Worm (Caenorhabditis elegans) whole organism, L3 larva: ENCODE data around the gene hum-4.

Experiments
- R02D3.7 ChIP-seq: fragments of 150-350 bp; optimal IDR thresholded peaks from 2 replicates; lab custom pipeline; 2014; ENCODE audit warnings: missing biosample characterization, missing genetic modification characterization
- aly-2 ChIP-seq: fragments of 150-350 bp; optimal IDR thresholded peaks from 2 replicates; lab custom pipeline; 2014; ENCODE audit warnings: missing biosample characterization, missing genetic modification characterization
- ceh-16 ChIP-seq: sonication (generic microtip); optimal IDR thresholded peaks from 2 replicates; lab custom pipeline; 2017; ENCODE audit warnings: missing biosample characterization, missing genetic modification characterization
- ceh-28 ChIP-seq: fragments of 150-350 bp; optimal IDR thresholded peaks from 2 replicates; lab custom pipeline; 2014; ENCODE audit warnings: missing biosample characterization, missing genetic modification reagents, missing genetic modification characterization
- ceh-82 ChIP-seq: fragments of 150-350 bp; optimal IDR thresholded peaks from 2 replicates; lab custom pipeline; 2014; ENCODE audit warnings: missing biosample characterization, missing genetic modification characterization
- ceh-9 ChIP-seq: sonication (generic microtip); optimal IDR thresholded peaks from 2 replicates; lab custom pipeline; 2018; ENCODE audit warnings: missing biosample characterization, missing genetic modification characterization
- daf-12 ChIP-seq: fragments of 150-350 bp; optimal IDR thresholded peaks from 2 replicates; lab custom pipeline; 2014; ENCODE audit warnings: missing biosample characterization, missing genetic modification reagents, missing genetic modification characterization
- egl-27 ChIP-seq: sonication (generic microtip); optimal IDR thresholded peaks from 4 replicates; lab custom pipeline; 2017; ENCODE audit warnings: missing biosample characterization, missing genetic modification reagents, missing genetic modification characterization
- egl-5 ChIP-seq: fragments of 150-350 bp; optimal IDR thresholded peaks from 2 replicates; lab custom pipeline; 2017; ENCODE audit warnings: missing biosample characterization, missing genetic modification reagents, missing genetic modification characterization, inconsistent platforms
- elt-1 ChIP-seq: fragments of 150-350 bp; optimal IDR thresholded peaks from 2 replicates; lab custom pipeline; 2014; ENCODE audit warnings: missing biosample characterization, missing genetic modification characterization
- elt-2 ChIP-seq: sonication (generic microtip); optimal IDR thresholded peaks from 2 replicates; lab custom pipeline; 2016; ENCODE audit warnings: missing genetic modification reagents, mild to moderate bottlenecking, missing genetic modification characterization, missing compliant biosample characterization
- eor-1 ChIP-seq, 2 experiments: fragments of 150-350 bp; optimal IDR thresholded peaks; 2 replicates each; lab custom pipeline; 2014 to 2018; ENCODE audit warnings: missing biosample characterization in 2 of 2, missing genetic modification characterization in 2 of 2
- fkh-2 ChIP-seq: fragments of 150-350 bp; optimal IDR thresholded peaks from 2 replicates; lab custom pipeline; 2014; ENCODE audit warnings: missing biosample characterization, missing genetic modification reagents, missing genetic modification characterization
- fos-1 ChIP-seq: fragments of 150-350 bp; optimal IDR thresholded peaks from 2 replicates; lab custom pipeline; 2014; ENCODE audit warnings: missing biosample characterization, missing genetic modification characterization
- hmg-11 ChIP-seq: sonication (generic microtip); optimal IDR thresholded peaks from 2 replicates; lab custom pipeline; 2016; ENCODE audit warnings: missing genetic modification characterization, missing compliant biosample characterization
- jun-1 ChIP-seq: fragments of 150-350 bp; optimal IDR thresholded peaks from 2 replicates; lab custom pipeline; 2014; ENCODE audit warnings: missing biosample characterization, missing genetic modification reagents, missing genetic modification characterization
- lin-15B ChIP-seq: fragments of 150-350 bp; optimal IDR thresholded peaks from 2 replicates; lab custom pipeline; 2014; ENCODE audit warnings: missing biosample characterization, missing genetic modification characterization
- lin-39 ChIP-seq: fragments of 150-350 bp; optimal IDR thresholded peaks from 2 replicates; lab custom pipeline; 2018; ENCODE audit warnings: missing biosample characterization, missing genetic modification reagents, missing genetic modification characterization
- lsy-12 ChIP-seq: sonication (generic microtip); optimal IDR thresholded peaks from 2 replicates; lab custom pipeline; 2016; ENCODE audit warnings: mild to moderate bottlenecking, missing genetic modification characterization, missing compliant biosample characterization
- mdl-1 ChIP-seq: fragments of 150-350 bp; optimal IDR thresholded peaks from 2 replicates; lab custom pipeline; 2014; ENCODE audit warnings: missing biosample characterization, missing genetic modification characterization
- mml-1 ChIP-seq: fragments of 150-350 bp; sonication (generic microtip); optimal IDR thresholded peaks from 3 replicates; lab custom pipeline; 2014; ENCODE audit warnings: missing biosample characterization, missing genetic modification characterization
- nfya-1 ChIP-seq: sonication (generic microtip); optimal IDR thresholded peaks from 2 replicates; lab custom pipeline; 2017; ENCODE audit warnings: missing genetic modification characterization, mild to moderate bottlenecking, missing compliant biosample characterization, antibody characterized with exemption, moderate library complexity; ENCODE audit not compliant: insufficient read depth
- nhr-11 ChIP-seq: fragments of 150-350 bp; optimal IDR thresholded peaks from 2 replicates; lab custom pipeline; 2014; ENCODE audit warnings: missing biosample characterization, missing genetic modification characterization
- nhr-12 ChIP-seq: fragments of 150-350 bp; optimal IDR thresholded peaks from 2 replicates; lab custom pipeline; 2014; ENCODE audit warnings: missing biosample characterization, missing genetic modification characterization
- nhr-23 ChIP-seq: fragments of 150-350 bp; optimal IDR thresholded peaks from 2 replicates; lab custom pipeline; 2014; ENCODE audit warnings: missing biosample characterization, missing genetic modification reagents, missing genetic modification characterization
- nhr-237 ChIP-seq: fragments of 150-350 bp; optimal IDR thresholded peaks from 2 replicates; lab custom pipeline; 2014; ENCODE audit warnings: missing biosample characterization, missing genetic modification characterization
- nhr-25 ChIP-seq: sonication (generic microtip); optimal IDR thresholded peaks from 2 replicates; lab custom pipeline; 2017; ENCODE audit warnings: missing biosample characterization, missing genetic modification characterization
- nhr-28 ChIP-seq: fragments of 150-350 bp; optimal IDR thresholded peaks from 2 replicates; lab custom pipeline; 2014; ENCODE audit warnings: missing biosample characterization, missing genetic modification characterization
- nhr-43 ChIP-seq: sonication (generic microtip); optimal IDR thresholded peaks from 2 replicates; lab custom pipeline; 2016; ENCODE audit warnings: mild to moderate bottlenecking, missing genetic modification characterization, missing compliant biosample characterization; ENCODE audit not compliant: poor library complexity, severe bottlenecking
- nhr-76 ChIP-seq: fragments of 150-350 bp; sonication (generic microtip); optimal IDR thresholded peaks from 5 replicates; lab custom pipeline; 2014; ENCODE audit warnings: missing biosample characterization, missing genetic modification characterization
- nhr-77 ChIP-seq: fragments of 150-350 bp; optimal IDR thresholded peaks from 2 replicates; lab custom pipeline; 2014; ENCODE audit warnings: missing biosample characterization, missing genetic modification characterization
- pha-4 ChIP-seq: fragments of 150-350 bp; optimal IDR thresholded peaks from 2 replicates; lab custom pipeline; 2014; ENCODE audit warnings: missing biosample characterization, missing genetic modification reagents, missing genetic modification characterization
- pqm-1 ChIP-seq: fragments of 150-350 bp; optimal IDR thresholded peaks from 2 replicates; lab custom pipeline; 2017; ENCODE audit warnings: missing biosample characterization, missing genetic modification characterization, inconsistent platforms
- skn-1 ChIP-seq: fragments of 150-350 bp; optimal IDR thresholded peaks from 2 replicates; lab custom pipeline; 2014; ENCODE audit warnings: missing biosample characterization, missing genetic modification characterization
- snpc-4 ChIP-seq: fragments of 150-350 bp; optimal IDR thresholded peaks from 2 replicates; lab custom pipeline; 2014; ENCODE audit warnings: missing biosample characterization, missing genetic modification characterization
- tbx-2 ChIP-seq: sonication (generic microtip); optimal IDR thresholded peaks from 2 replicates; lab custom pipeline; 2016; ENCODE audit warnings: mild to moderate bottlenecking, missing genetic modification characterization, missing compliant biosample characterization
- unc-62 ChIP-seq: fragments of 150-350 bp; sonication (generic microtip); optimal IDR thresholded peaks from 4 replicates; lab custom pipeline; 2014; ENCODE audit warnings: missing biosample characterization, missing genetic modification reagents, missing genetic modification characterization
- zag-1 ChIP-seq: fragments of 150-350 bp; optimal IDR thresholded peaks from 2 replicates; lab custom pipeline; 2014; ENCODE audit warnings: missing biosample characterization, missing genetic modification characterization
- ztf-4 ChIP-seq: fragments of 150-350 bp; optimal IDR thresholded peaks from 2 replicates; lab custom pipeline; 2014; ENCODE audit warnings: missing biosample characterization, missing genetic modification characterization

The hum-4 gene

DNA sequence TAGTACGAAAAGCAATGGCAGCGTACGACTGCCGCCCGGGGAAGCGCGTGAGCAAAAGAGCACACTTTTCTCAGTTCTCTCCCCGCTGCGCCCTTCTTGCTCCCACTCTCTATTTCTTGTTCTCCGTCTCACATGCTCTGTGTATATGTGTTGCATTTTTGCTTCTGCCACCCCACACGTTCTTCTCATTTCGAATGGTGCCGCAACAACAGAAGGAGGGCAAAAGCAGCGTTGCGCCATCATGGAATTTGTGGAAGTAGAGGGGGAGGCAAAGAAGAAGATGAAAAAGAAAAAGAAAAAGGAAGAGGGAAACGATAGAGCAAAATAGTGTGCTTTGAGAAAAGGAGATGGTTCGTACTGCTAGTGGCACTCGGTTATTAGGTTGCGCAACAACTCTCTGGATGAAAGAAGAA is 33.9 kb upstream of the hum-4 start (continued):
- peak; percentile 29 for TF ChIP-seq egl-27 (tag; lab: Kevin White, UChicago)
- peak; percentile 60 for TF ChIP-seq ztf-4 (tag; lab: Kevin White, UChicago)

DNA sequence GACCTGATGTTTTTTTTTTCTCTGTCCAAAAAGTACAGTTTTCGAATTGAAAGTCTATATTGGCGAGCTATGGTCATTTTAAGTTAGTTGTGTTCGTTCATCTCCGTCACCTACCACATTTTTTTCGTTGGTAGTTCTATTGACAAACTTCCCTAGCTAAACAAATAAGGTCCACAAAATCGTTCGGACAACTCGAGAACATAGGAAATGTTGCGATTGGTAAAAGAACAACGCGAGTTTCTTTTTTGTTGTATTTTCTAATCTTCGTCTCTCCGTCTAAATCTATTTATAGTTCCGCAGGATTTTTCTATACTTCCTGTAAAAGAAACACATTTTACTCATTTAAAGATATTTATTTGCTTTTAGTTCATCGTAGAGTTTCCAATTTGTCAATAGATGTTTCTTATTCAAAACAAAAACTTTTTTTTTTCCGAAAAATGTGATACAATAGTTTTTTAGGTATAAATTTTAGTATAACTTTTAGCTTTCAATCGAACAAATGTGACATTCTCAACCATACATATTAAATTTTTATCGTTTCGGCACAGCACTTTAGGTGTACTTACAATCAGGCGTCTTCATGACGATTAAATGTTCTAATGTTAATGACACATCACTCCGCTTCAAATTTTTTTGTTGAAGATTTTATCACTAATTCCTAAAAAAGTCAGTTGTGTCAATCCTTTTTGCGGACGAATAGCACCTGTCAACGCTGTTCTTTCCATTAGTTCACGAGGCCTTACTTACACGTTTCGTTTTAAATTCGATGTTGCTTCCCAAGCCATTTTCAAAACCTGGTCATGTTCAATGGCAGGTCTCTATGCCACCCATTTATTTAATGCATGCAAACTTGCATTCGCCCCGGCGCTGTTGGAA is 33.3 kb upstream of the hum-4 start:
- peak; percentile 83 for TF ChIP-seq pha-4 (tag; lab: Kevin White, UChicago)
- TF ChIP-seq nhr-11 (tag; lab: Kevin White, UChicago): no peak
- TF ChIP-seq fkh-2 (tag; lab: Kevin White, UChicago): no peak

DNA sequence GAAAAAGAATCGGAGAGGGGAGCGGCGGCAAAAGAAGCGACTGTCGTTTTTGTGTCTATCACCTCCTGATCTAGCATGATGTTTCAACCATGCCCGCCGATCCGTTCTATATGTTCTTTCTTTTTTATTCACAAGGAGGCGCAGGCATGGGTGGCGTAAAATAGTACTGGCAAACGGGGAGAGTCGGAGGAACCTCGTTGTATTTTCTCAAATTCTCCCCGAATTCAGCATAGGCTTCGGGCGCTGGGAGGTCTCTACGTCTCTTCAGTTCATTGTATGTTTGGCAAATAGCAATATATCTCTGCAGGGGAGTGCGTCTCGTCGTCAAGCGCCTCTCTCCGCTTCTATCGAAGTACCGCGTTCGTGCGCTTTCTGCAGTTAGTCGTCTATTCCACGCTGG is 31.8 kb upstream of the hum-4 start, which contains the start of gene lin-14:
TSS of gene lin-14 (plus strand) at position 346 of the 400 bp plus-strand sequence.
- TF ChIP-seq unc-62 (GFP tag; lab: Kevin White, UChicago): no peak
- peak; percentile 41 for TF ChIP-seq skn-1 (tag; lab: Kevin White, UChicago)
- no peak for TF ChIP-seq eor-1 (tag; optimal IDR thresholded peaks at IDR 0.05; lab: Kevin White, UChicago)
- peak; percentile 32 for TF ChIP-seq R02D3.7 (tag; lab: Kevin White, UChicago)
- TF ChIP-seq nhr-12: no peak
- peak; percentile 69 for TF ChIP-seq elt-2 (tag; lab: Kevin White, UChicago)
- TF ChIP-seq fkh-2 (tag; lab: Kevin White, UChicago): no peak
- no peak for TF ChIP-seq nhr-11 (tag; lab: Kevin White, UChicago)
- peak; percentile 76 for TF ChIP-seq nhr-25
- TF ChIP-seq daf-12 (tag; lab: Kevin White, UChicago): peak; percentile 23
- peak; percentile 21 for TF ChIP-seq ceh-28 (tag; lab: Kevin White, UChicago)
- TF ChIP-seq nhr-43 (tag; lab: Kevin White, UChicago): peak; percentile 76
- TF ChIP-seq pha-4 (tag; lab: Kevin White, UChicago): peak; percentile 75
- peak; percentile 67 for TF ChIP-seq nfya-1 (tag; lab: Kevin White, UChicago)
- peak; percentile 87 for TF ChIP-seq lin-39 (tag; lab: Kevin White, UChicago)
- TF ChIP-seq pqm-1 (tag; lab: Kevin White, UChicago): no peak
- TF ChIP-seq nhr-23: peak; percentile 82
- TF ChIP-seq nhr-77 (tag; lab: Kevin White, UChicago): no peak
- peak; percentile 15 for TF ChIP-seq snpc-4 (tag; lab: Kevin White, UChicago)
- no peak for TF ChIP-seq nhr-76 (tag; lab: Kevin White, UChicago)
- TF ChIP-seq tbx-2 (tag; lab: Kevin White, UChicago): peak; percentile 46
- no peak for TF ChIP-seq elt-1 (tag; lab: Kevin White, UChicago)
- no peak for TF ChIP-seq ceh-16 (tag; lab: Kevin White, UChicago)
- TF ChIP-seq mdl-1 (tag; lab: Kevin White, UChicago): no peak
- TF ChIP-seq lsy-12 (tag; lab: Kevin White, UChicago): peak; percentile 49
- peak; percentile 85 for TF ChIP-seq hmg-11
- no peak for TF ChIP-seq lin-15B
- TF ChIP-seq nhr-237 (tag; lab: Kevin White, UChicago): no peak
- TF ChIP-seq egl-27 (tag; lab: Kevin White, UChicago): peak; percentile 5
- no peak for TF ChIP-seq egl-5 (tag; lab: Kevin White, UChicago)
- peak; percentile 63 for TF ChIP-seq jun-1 (tag; lab: Kevin White, UChicago)
- TF ChIP-seq ceh-82 (tag; lab: Kevin White, UChicago): no peak

DNA sequence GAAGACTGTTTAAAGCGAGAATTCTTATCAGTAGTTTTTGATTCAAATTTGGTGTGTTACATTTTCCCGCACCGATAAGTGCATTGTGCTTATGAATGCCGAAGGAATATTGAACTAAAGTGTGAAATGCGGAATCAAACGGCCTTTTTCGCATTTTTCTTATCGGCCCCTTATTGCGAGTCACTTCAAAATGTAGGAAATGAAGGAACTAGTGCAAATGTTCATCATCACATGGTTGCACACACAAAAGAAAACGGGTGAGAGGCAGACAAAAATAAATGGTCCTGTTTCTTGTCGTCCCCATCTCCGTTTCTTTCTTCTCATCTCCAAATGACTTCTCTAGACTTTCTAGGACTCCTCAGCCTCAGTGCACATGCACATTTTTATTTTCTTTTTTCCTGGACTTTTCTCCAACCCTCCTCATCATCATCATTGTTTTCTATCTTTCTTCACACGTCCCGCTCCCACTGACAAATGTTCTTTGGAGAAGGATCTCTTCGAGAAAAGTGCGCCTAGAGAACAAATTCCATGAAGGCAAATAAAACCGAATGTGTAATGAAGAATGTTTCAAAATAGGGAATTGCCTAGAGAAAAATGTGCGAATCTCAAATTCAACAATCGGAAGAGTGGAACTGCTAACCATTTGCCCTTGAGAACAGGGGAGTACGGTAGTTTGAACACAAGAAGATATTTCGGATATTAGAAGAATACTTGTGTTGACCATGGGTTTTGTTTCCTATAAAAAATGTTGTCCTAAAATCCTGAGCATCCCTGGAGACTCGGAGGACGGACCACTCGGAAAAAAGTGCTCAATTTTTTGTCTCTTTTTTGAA is 31.1 kb upstream of the hum-4 start:
- peak; percentile 39 for TF ChIP-seq nfya-1 (tag; lab: Kevin White, UChicago)
- peak; percentile 61 for TF ChIP-seq pqm-1 (tag; lab: Kevin White, UChicago)
- TF ChIP-seq ztf-4 (tag; lab: Kevin White, UChicago): no peak
- no peak for TF ChIP-seq fos-1
- no peak for TF ChIP-seq nhr-28 (tag; lab: Kevin White, UChicago)
- no peak for TF ChIP-seq mml-1
- TF ChIP-seq lin-15B: no peak
- TF ChIP-seq elt-2 (tag; lab: Kevin White, UChicago): peak; percentile 93
- no peak for TF ChIP-seq aly-2
- TF ChIP-seq ceh-82 (tag; lab: Kevin White, UChicago): no peak
- TF ChIP-seq egl-5 (tag; lab: Kevin White, UChicago): peak; percentile 48
- no peak for TF ChIP-seq zag-1 (tag; lab: Kevin White, UChicago)
- TF ChIP-seq jun-1 (tag; lab: Kevin White, UChicago): peak; percentile 55
- no peak for TF ChIP-seq mdl-1 (tag; lab: Kevin White, UChicago)
- TF ChIP-seq nhr-43 (tag; lab: Kevin White, UChicago): no peak
- peak; percentile 86 for TF ChIP-seq lin-39 (tag; lab: Kevin White, UChicago)
- no peak for TF ChIP-seq lsy-12 (tag; lab: Kevin White, UChicago)
- no peak for TF ChIP-seq nhr-25
- no peak for TF ChIP-seq daf-12 (tag; lab: Kevin White, UChicago)
- TF ChIP-seq ceh-9 (tag; lab: Kevin White, UChicago): no peak
- TF ChIP-seq, all 47 proteins: peak for 6
